Fruit fly (Drosophila melanogaster) whole organism, pupa: Measurements from ENCODE around the gene COX8.

Source experiments
- CG12605 ChIP-seq: fragments of 200-800 bp; sonication (Bioruptor generic); IDR thresholded peaks from 2 replicates; pipeline ENCODE4 v1.3.6; 2022; ENCODE audit warnings: missing biosample characterization, missing genetic modification characterization
- CG32121 ChIP-seq: fragments of 200-800 bp; sonication (Bioruptor generic); IDR thresholded peaks from 2 replicates; pipeline ENCODE4 v1.3.6; 2022; ENCODE audit warnings: missing biosample characterization, missing genetic modification characterization
- Ets98B ChIP-seq: fragments of 200-800 bp; sonication (Bioruptor generic); IDR thresholded peaks from 2 replicates; pipeline ENCODE4 v1.3.6; 2022; ENCODE audit warnings: missing biosample characterization, missing genetic modification characterization

DNA sequence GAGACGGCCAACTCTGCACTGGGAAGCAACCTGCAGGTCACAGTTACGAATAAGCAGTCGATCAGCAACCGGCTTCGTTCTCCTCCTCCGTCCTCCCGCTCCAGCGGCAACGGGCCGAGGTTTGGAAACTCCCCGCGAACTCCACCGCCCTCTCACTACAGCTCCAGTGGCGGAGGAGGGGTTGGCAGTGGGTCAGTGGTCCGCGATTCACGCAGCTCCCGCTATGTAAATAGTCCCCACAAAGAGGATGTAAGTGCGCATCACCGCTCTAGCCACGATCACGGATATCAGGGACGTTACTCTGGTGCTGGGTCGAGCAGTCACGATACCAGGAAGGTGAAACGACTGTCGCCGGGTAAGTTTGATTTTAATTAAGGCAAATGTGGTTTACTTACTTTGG lies 20.9 kb downstream of the COX8 start:
- TF ChIP-seq CG12605 (GFP tag; lab: Robert Waterston, UW), result no peak
- TF ChIP-seq CG32121, result no peak
- no peak for TF ChIP-seq Ets98B
